Worm (Caenorhabditis elegans): Measurements from ENCODE around the gene mec-14.

mec-14 gene

ce11 chrIII:7180613-7181012 lies 12.2 kb downstream of the mec-14 start, which contains the start of gene ndab-2:
Gene ndab-2 (plus strand): TSS chrIII:7180752.
- TF ChIP-seq ama-1 (optimal IDR thresholded peaks at IDR 0.05): peak; percentile 66
- TF ChIP-seq nhr-11 (tag; optimal IDR thresholded peaks at IDR 0.05): no peak

- TF ChIP-seq skn-1 (tag; optimal IDR thresholded peaks at IDR 0.05): peak; percentile 90
- no peak for TF ChIP-seq eor-1 (tag; optimal IDR thresholded peaks at IDR 0.05)
- peak; percentile 40 for TF ChIP-seq ceh-28 (tag; optimal IDR thresholded peaks at IDR 0.05)
- TF ChIP-seq hmg-11 (tag; optimal IDR thresholded peaks at IDR 0.05): peak; percentile 67
- no peak for TF ChIP-seq mdl-1 (tag; optimal IDR thresholded peaks at IDR 0.05)
- TF ChIP-seq pha-4 (tag; optimal IDR thresholded peaks at IDR 0.05): peak; percentile 96
- TF ChIP-seq elt-1 (tag; optimal IDR thresholded peaks at IDR 0.05): peak; percentile 33
- no peak for TF ChIP-seq elt-3 (tag; optimal IDR thresholded peaks at IDR 0.05)
- TF ChIP-seq lin-15B (tag; optimal IDR thresholded peaks at IDR 0.05): peak; percentile 96
- peak; percentile 95 for TF ChIP-seq nhr-25 (tag; optimal IDR thresholded peaks at IDR 0.05)
- peak; percentile 78 for TF ChIP-seq pqm-1 (tag; optimal IDR thresholded peaks at IDR 0.05)
- peak; percentile 61 for TF ChIP-seq fkh-10 (GFP tag; optimal IDR thresholded peaks at IDR 0.05)
- TF ChIP-seq aly-2 (tag; optimal IDR thresholded peaks at IDR 0.05): no peak
- TF ChIP-seq mml-1 (tag; optimal IDR thresholded peaks at IDR 0.05): no peak
- peak; percentile 91 for TF ChIP-seq lsy-12 (tag; optimal IDR thresholded peaks at IDR 0.05)
- peak; percentile 74 for TF ChIP-seq ZK546.5 (tag; optimal IDR thresholded peaks at IDR 0.05)
- TF ChIP-seq ztf-4 (tag; optimal IDR thresholded peaks at IDR 0.05): peak; percentile 62
- no peak for TF ChIP-seq zag-1 (tag; optimal IDR thresholded peaks at IDR 0.05)
- TF ChIP-seq nhr-43 (tag; optimal IDR thresholded peaks at IDR 0.05; ENCODE audit: poor library complexity, severe bottlenecking): peak; percentile 68
- TF ChIP-seq ceh-82 (tag; optimal IDR thresholded peaks at IDR 0.05): no peak
- peak; percentile 30 for TF ChIP-seq tbx-2 (tag; optimal IDR thresholded peaks at IDR 0.05)
- TF ChIP-seq nhr-28 (tag; optimal IDR thresholded peaks at IDR 0.05): no peak
- TF ChIP-seq nhr-76 (tag; optimal IDR thresholded peaks at IDR 0.05): peak; percentile 8
- TF ChIP-seq unc-39 (tag; optimal IDR thresholded peaks at IDR 0.05): no peak
- peak; percentile 78 for TF ChIP-seq egl-5 (tag; optimal IDR thresholded peaks at IDR 0.05)
- peak; percentile 65 for TF ChIP-seq snpc-4 (tag; optimal IDR thresholded peaks at IDR 0.05)
- peak; percentile 61 for TF ChIP-seq nhr-11 (tag; optimal IDR thresholded peaks at IDR 0.05)
- no peak for TF ChIP-seq nhr-77 (tag; optimal IDR thresholded peaks at IDR 0.05)
- TF ChIP-seq nhr-67 (tag; optimal IDR thresholded peaks at IDR 0.05): no peak
- TF ChIP-seq daf-12 (tag; optimal IDR thresholded peaks at IDR 0.05): no peak
- no peak for TF ChIP-seq fos-1 (tag; optimal IDR thresholded peaks at IDR 0.05)
- no peak for TF ChIP-seq nhr-237 (tag; optimal IDR thresholded peaks at IDR 0.05)
- peak; percentile 96 for TF ChIP-seq nfya-1 (tag; optimal IDR thresholded peaks at IDR 0.05; ENCODE audit: insufficient read depth)
- no peak for TF ChIP-seq ceh-16 (tag; optimal IDR thresholded peaks at IDR 0.05)
- TF ChIP-seq jun-1 (tag; optimal IDR thresholded peaks at IDR 0.05): peak; percentile 72
- no peak for TF ChIP-seq sea-2 (GFP tag; optimal IDR thresholded peaks at IDR 0.05)
- TF ChIP-seq ama-1 (optimal IDR thresholded peaks at IDR 0.05): peak; percentile 85
- TF ChIP-seq elt-2 (tag; optimal IDR thresholded peaks at IDR 0.05): peak; percentile 61
- TF ChIP-seq ceh-9 (tag; optimal IDR thresholded peaks at IDR 0.05): no peak
- no peak for TF ChIP-seq nhr-12 (tag; optimal IDR thresholded peaks at IDR 0.05)
- TF ChIP-seq nhr-23 (tag; optimal IDR thresholded peaks at IDR 0.05): peak; percentile 94
- TF ChIP-seq R02D3.7 (tag; optimal IDR thresholded peaks at IDR 0.05): peak; percentile 84
- peak; percentile 93 for TF ChIP-seq lin-39 (tag; optimal IDR thresholded peaks at IDR 0.05)
- no peak for TF ChIP-seq unc-62 (GFP tag; optimal IDR thresholded peaks at IDR 0.05)
- TF ChIP-seq fkh-2 (tag; optimal IDR thresholded peaks at IDR 0.05): no peak
- TF ChIP-seq egl-27 (tag; optimal IDR thresholded peaks at IDR 0.05): peak; percentile 81
- no peak for TF ChIP-seq ztf-11 (tag; optimal IDR thresholded peaks at IDR 0.05)
These were observed 13.1 kb downstream of the mec-14 start, which contains the start of the genes rps-14 and rpl-36 for ce11 chrIII:7179538-7180301. Gene rps-14 (minus strand): TSS chrIII:7179588. Gene rpl-36 (plus strand): TSS chrIII:7180251.
